ENCODE assay signal across 3 worm cellular contexts in the genomic region with DNA sequence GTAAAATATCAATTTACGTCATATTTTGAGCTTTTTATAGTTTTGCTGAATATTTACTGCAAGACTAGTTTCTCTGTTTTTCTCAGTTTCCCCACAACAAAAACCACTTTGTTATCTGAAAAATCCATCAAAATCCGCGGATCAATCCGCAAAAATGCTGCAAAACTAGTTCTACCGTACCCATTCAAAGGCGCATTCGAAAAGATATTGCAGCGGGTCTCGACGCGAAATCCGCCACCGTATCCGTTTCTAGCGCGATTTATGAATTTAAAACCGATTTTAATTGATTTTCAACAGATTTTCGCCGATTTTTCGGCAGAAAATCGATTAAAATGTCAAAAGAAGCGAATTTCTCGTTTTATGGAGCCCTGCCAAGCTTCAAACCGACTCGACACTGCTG.
A peak's percentile ranks its signal among the peaks of the same experiment; 100 is the strongest.
TF ChIP-seq lines count a peak whose summit lies in the region.

Gene R148.4 (plus strand): TSS at position 211 of the 400 bp plus-strand sequence.

TF ChIP-seq in whole organism, L4 larva, 104 proteins besides CTCF, POLR2A, EP300 and RAD21:
- TF ChIP-seq gei-8 (GFP tag; optimal IDR thresholded peaks at IDR 0.05; lab: Kevin White, UChicago) (no peak), F49E8.2 (tag; optimal IDR thresholded peaks at IDR 0.05; lab: Kevin White, UChicago; ENCODE audit: borderline replicate concordance) (peak; percentile 64), Y48G9A.11 (GFP tag; IDR thresholded peaks at IDR 0.05; lab: Robert Waterston, UW) (0 out of 2 replicates have a peak, but pooled peaks have one; percentile 43), unc-130 (GFP tag; optimal IDR thresholded peaks at IDR 0.05; lab: Kevin White, UChicago) (peak; percentile 19)
TF ChIP-seq in whole organism, L4 larva: peak in this region for 3.

TF ChIP-seq in whole organism, early embryonic, 17 proteins besides CTCF, POLR2A, EP300 and RAD21:
- TF ChIP-seq pes-1 (GFP tag; IDR thresholded peaks at IDR 0.05; lab: Robert Waterston, UW) (no peak), ceh-13 (GFP tag; optimal IDR thresholded peaks at IDR 0.05; lab: Kevin White, UChicago) (no peak), B0310.2 (tag; optimal IDR thresholded peaks at IDR 0.05; lab: Kevin White, UChicago) (peak; percentile 35), hnd-1 (tag; optimal IDR thresholded peaks at IDR 0.05; lab: Kevin White, UChicago) (no peak), hmbx-1 (tag; optimal IDR thresholded peaks at IDR 0.05; lab: Kevin White, UChicago) (no peak), scrt-1 (GFP tag; IDR thresholded peaks at IDR 0.05; lab: Robert Waterston, UW) (no peak), hmg-4 (GFP tag; optimal IDR thresholded peaks at IDR 0.05; lab: Kevin White, UChicago) (no peak)
TF ChIP-seq in whole organism, early embryonic: peak in this region for 1.

TF ChIP-seq in whole organism, young adult, 124 proteins besides CTCF, POLR2A, EP300 and RAD21:
- no peak for TF ChIP-seq cebp-2 (GFP tag; IDR thresholded peaks at IDR 0.05; lab: Robert Waterston, UW)
- TF ChIP-seq B0261.1 (tag; optimal IDR thresholded peaks at IDR 0.05; lab: Kevin White, UChicago), result no peak
- TF ChIP-seq die-1 (tag; optimal IDR thresholded peaks at IDR 0.05; lab: Kevin White, UChicago), result no peak
- peak; percentile 67 for TF ChIP-seq lin-54 (GFP tag; optimal IDR thresholded peaks at IDR 0.05; lab: Kevin White, UChicago)
- no peak for TF ChIP-seq pha-4 (tag; optimal IDR thresholded peaks at IDR 0.05; lab: Kevin White, UChicago)
- TF ChIP-seq madf-8 (GFP tag; conservative IDR thresholded peaks at IDR 0.05; lab: Robert Waterston, UW), result peak; percentile 89
- TF ChIP-seq F37B4.10 (GFP tag; IDR thresholded peaks at IDR 0.05; lab: Robert Waterston, UW), result no peak
- TF ChIP-seq ceh-40 (GFP tag; IDR thresholded peaks at IDR 0.05; lab: Robert Waterston, UW), result no peak
- TF ChIP-seq hmg-20 (GFP tag; IDR thresholded peaks at IDR 0.05; lab: Robert Waterston, UW), result no peak
- no peak for TF ChIP-seq ccch-3 (GFP tag; optimal IDR thresholded peaks at IDR 0.05; lab: Kevin White, UChicago)
- TF ChIP-seq mel-28 (tag; optimal IDR thresholded peaks at IDR 0.05; lab: Kevin White, UChicago; ENCODE audit: borderline replicate concordance), result no peak
- no peak for TF ChIP-seq aptf-2 (GFP tag; conservative IDR thresholded peaks at IDR 0.05; lab: Robert Waterston, UW)
- TF ChIP-seq pbrm-1 (GFP tag; IDR thresholded peaks at IDR 0.05; lab: Robert Waterston, UW), result peak; percentile 61; the same call in 1 of the 2 replicates
- peak; percentile 63 for TF ChIP-seq mcd-1 (GFP tag; IDR thresholded peaks at IDR 0.05; lab: Robert Waterston, UW)
- TF ChIP-seq athp-1 (tag; optimal IDR thresholded peaks at IDR 0.05; lab: Kevin White, UChicago), result no peak
- 0 out of 2 replicates have a peak, but pooled peaks have one; percentile 25 for TF ChIP-seq rcor-1 (GFP tag; IDR thresholded peaks at IDR 0.05; lab: Robert Waterston, UW)
- no peak for TF ChIP-seq ztf-25 (GFP tag; IDR thresholded peaks at IDR 0.05; lab: Robert Waterston, UW)
- no peak; the same call in 1 of the 2 replicates for TF ChIP-seq lir-1 (GFP tag; conservative IDR thresholded peaks at IDR 0.05; lab: Robert Waterston, UW)
- peak; percentile 95 for TF ChIP-seq madf-6 (GFP tag; IDR thresholded peaks at IDR 0.05; lab: Robert Waterston, UW)
- TF ChIP-seq Y56A3A.18 (GFP tag; IDR thresholded peaks at IDR 0.05; lab: Robert Waterston, UW), result no peak
- no peak for TF ChIP-seq Y53F4B.3 (GFP tag; IDR thresholded peaks at IDR 0.05; lab: Robert Waterston, UW)
- no peak for TF ChIP-seq B0035.1 (tag; optimal IDR thresholded peaks at IDR 0.05; lab: Kevin White, UChicago)
- peak; percentile 54 for TF ChIP-seq tbp1 (GFP tag; optimal IDR thresholded peaks at IDR 0.05; lab: Kevin White, UChicago)
- TF ChIP-seq ztf-22 (GFP tag; optimal IDR thresholded peaks at IDR 0.05; lab: Kevin White, UChicago), result no peak
- TF ChIP-seq snpc-3.4 (tag; optimal IDR thresholded peaks at IDR 0.05; lab: Kevin White, UChicago), result peak; percentile 58
- peak; percentile 73 for TF ChIP-seq dox-1 (GFP tag; IDR thresholded peaks at IDR 0.05; lab: Robert Waterston, UW)
- no peak for TF ChIP-seq unc-62 (GFP tag; optimal IDR thresholded peaks at IDR 0.05; lab: Kevin White, UChicago)
- no peak for TF ChIP-seq lin-40 (tag; optimal IDR thresholded peaks at IDR 0.05; lab: Kevin White, UChicago)
- no peak for TF ChIP-seq rec-8 (tag; optimal IDR thresholded peaks at IDR 0.05; lab: Kevin White, UChicago)
- TF ChIP-seq egl-18 (GFP tag; IDR thresholded peaks at IDR 0.05; lab: Robert Waterston, UW), result no peak
- TF ChIP-seq fkh-3 (tag; optimal IDR thresholded peaks at IDR 0.05; lab: Kevin White, UChicago), result no peak
- peak; percentile 97 for TF ChIP-seq F33H1.4 (GFP tag; IDR thresholded peaks at IDR 0.05; lab: Robert Waterston, UW)
- no peak for TF ChIP-seq ceh-79 (tag; optimal IDR thresholded peaks at IDR 0.05; lab: Kevin White, UChicago)
- no peak for TF ChIP-seq nhr-120 (GFP tag; IDR thresholded peaks at IDR 0.05; lab: Robert Waterston, UW)
- TF ChIP-seq dpff-1 (tag; optimal IDR thresholded peaks at IDR 0.05; lab: Kevin White, UChicago), result no peak
- no peak for TF ChIP-seq madf-3 (GFP tag; IDR thresholded peaks at IDR 0.05; lab: Robert Waterston, UW)
- no peak for TF ChIP-seq bed-1 (GFP tag; IDR thresholded peaks at IDR 0.05; lab: Robert Waterston, UW)
- TF ChIP-seq efl-1 (GFP tag; optimal IDR thresholded peaks at IDR 0.05; lab: Kevin White, UChicago), result peak; percentile 72
- no peak for TF ChIP-seq T07F8.4 (tag; optimal IDR thresholded peaks at IDR 0.05; lab: Kevin White, UChicago)
- TF ChIP-seq hsf-1 (GFP tag; IDR thresholded peaks at IDR 0.05; lab: Robert Waterston, UW), result 0 out of 2 replicates have a peak, but pooled peaks have one; percentile 46
- TF ChIP-seq ekl-4 (GFP tag; IDR thresholded peaks at IDR 0.05; lab: Robert Waterston, UW), result 0 out of 2 replicates have a peak, but pooled peaks have one; percentile 32
- TF ChIP-seq gei-17 (GFP tag; optimal IDR thresholded peaks at IDR 0.05; lab: Kevin White, UChicago), result no peak
- peak; percentile 96 for TF ChIP-seq xnd-1 (tag; optimal IDR thresholded peaks at IDR 0.05; lab: Kevin White, UChicago)
- no peak for TF ChIP-seq F49E8.2 (tag; optimal IDR thresholded peaks at IDR 0.05; lab: Kevin White, UChicago; ENCODE audit: insufficient read depth)
- peak; percentile 51 for TF ChIP-seq dpl-1 (GFP tag; optimal IDR thresholded peaks at IDR 0.05; lab: Kevin White, UChicago)
- no peak for TF ChIP-seq ceh-58 (GFP tag; IDR thresholded peaks at IDR 0.05; lab: Robert Waterston, UW)
- TF ChIP-seq nhr-27 (tag; optimal IDR thresholded peaks at IDR 0.05; lab: Kevin White, UChicago), result no peak
- peak; percentile 98 for TF ChIP-seq lsl-1 (GFP tag; optimal IDR thresholded peaks at IDR 0.05; lab: Kevin White, UChicago)
- no peak for TF ChIP-seq C17E4.6 (GFP tag; IDR thresholded peaks at IDR 0.05; lab: Robert Waterston, UW)
- peak; percentile 50 for TF ChIP-seq hmg-1.2 (GFP tag; IDR thresholded peaks at IDR 0.05; lab: Robert Waterston, UW)
- no peak for TF ChIP-seq ceh-100 (GFP tag; IDR thresholded peaks at IDR 0.05; lab: Robert Waterston, UW)
- TF ChIP-seq cebp-1 (GFP tag; IDR thresholded peaks at IDR 0.05; lab: Robert Waterston, UW), result no peak
- no peak for TF ChIP-seq cebp-1 (tag; optimal IDR thresholded peaks at IDR 0.05; lab: Kevin White, UChicago)
- TF ChIP-seq rpc-1 (optimal IDR thresholded peaks at IDR 0.05; lab: Kevin White, UChicago), result no peak
- TF ChIP-seq rpc-1 (tag; optimal IDR thresholded peaks at IDR 0.05; lab: Kevin White, UChicago), result no peak
- peak; percentile 52 for TF ChIP-seq ztf-18 (tag; optimal IDR thresholded peaks at IDR 0.05; lab: Kevin White, UChicago)
- no peak for TF ChIP-seq atf-7 (tag; optimal IDR thresholded peaks at IDR 0.05; lab: Kevin White, UChicago)
- no peak for TF ChIP-seq ztf-6 (GFP tag; IDR thresholded peaks at IDR 0.05; lab: Robert Waterston, UW)
- no peak for TF ChIP-seq F57C9.4 (tag; optimal IDR thresholded peaks at IDR 0.05; lab: Kevin White, UChicago)
- TF ChIP-seq zim-3 (tag; optimal IDR thresholded peaks at IDR 0.05; lab: Kevin White, UChicago), result no peak
- TF ChIP-seq Y95B8A.8 (GFP tag; IDR thresholded peaks at IDR 0.05; lab: Robert Waterston, UW), result no peak
- peak; percentile 39 for TF ChIP-seq him-1 (tag; optimal IDR thresholded peaks at IDR 0.05; lab: Kevin White, UChicago)
- no peak for TF ChIP-seq T26A5.8 (tag; optimal IDR thresholded peaks at IDR 0.05; lab: Kevin White, UChicago)
- TF ChIP-seq egrh-3 (GFP tag; IDR thresholded peaks at IDR 0.05; lab: Robert Waterston, UW), result no peak
- no peak for TF ChIP-seq unc-130 (GFP tag; optimal IDR thresholded peaks at IDR 0.05; lab: Kevin White, UChicago)
- TF ChIP-seq ceh-91 (GFP tag; IDR thresholded peaks at IDR 0.05; lab: Robert Waterston, UW), result peak; percentile 88
- TF ChIP-seq lin-35 (GFP tag; optimal IDR thresholded peaks at IDR 0.05; lab: Kevin White, UChicago), result no peak
- TF ChIP-seq D2030.7 (GFP tag; IDR thresholded peaks at IDR 0.05; lab: Robert Waterston, UW), result peak; percentile 87
- no peak for TF ChIP-seq lsy-27 (tag; optimal IDR thresholded peaks at IDR 0.05; lab: Kevin White, UChicago; ENCODE audit: borderline replicate concordance, insufficient read depth)
- no peak for TF ChIP-seq tlf-1 (GFP tag; optimal IDR thresholded peaks at IDR 0.05; lab: Kevin White, UChicago)

Comparison
In these comparisons a context has a peak if more than half of its experiments do, and no peak if none do; other contexts are left out.
1. Of the 7 proteins assayed by ChIP-seq in both whole organism, young adult and whole organism, L4 larva: peak only in whole organism, young adult: dpl-1; only in whole organism, L4 larva: F49E8.2 and unc-130; in both: none; in neither: 4.